Worm (Caenorhabditis elegans) whole organism, mixed stage, embryonic: ENCODE results near the gene taap-1.

Source experiments
- blmp-1 ChIP-seq: fragments of 150-350 bp; optimal IDR thresholded peaks from 2 replicates; lab custom pipeline; 2014; ENCODE audit warnings: missing biosample characterization, missing genetic modification characterization
- drap-1 ChIP-seq: fragments of 200-800 bp; sonication (Bioruptor generic); optimal IDR thresholded peaks from 3 replicates; lab custom pipeline; 2018; ENCODE audit warnings: mild to moderate bottlenecking, missing genetic modification characterization, missing compliant biosample characterization
- elt-3 ChIP-seq: fragments of 150-350 bp; optimal IDR thresholded peaks from 2 replicates; lab custom pipeline; 2014; ENCODE audit warnings: missing biosample characterization, missing genetic modification characterization
- ham-2 ChIP-seq: fragments of 200-800 bp; sonication (Bioruptor generic); optimal IDR thresholded peaks from 2 replicates; lab custom pipeline; 2018; ENCODE audit warnings: mild to moderate bottlenecking, missing genetic modification characterization, missing compliant biosample characterization
- lsy-2 ChIP-seq: fragments of 150-350 bp; optimal IDR thresholded peaks from 2 replicates; lab custom pipeline; 2014; ENCODE audit warnings: missing biosample characterization, missing genetic modification characterization
- mep-1 ChIP-seq: fragments of 150-350 bp; optimal IDR thresholded peaks from 2 replicates; lab custom pipeline; 2017; ENCODE audit warnings: missing biosample characterization, missing genetic modification reagents, missing genetic modification characterization, inconsistent platforms
- nhr-237 ChIP-seq: fragments of 150-350 bp; optimal IDR thresholded peaks from 2 replicates; lab custom pipeline; 2014; ENCODE audit warnings: missing biosample characterization, missing genetic modification characterization
- sptf-1 ChIP-seq: sonication (generic microtip); optimal IDR thresholded peaks from 2 replicates; lab custom pipeline; 2017; ENCODE audit warnings: mild to moderate bottlenecking, missing genetic modification characterization, moderate library complexity, missing compliant biosample characterization
- unc-39 ChIP-seq: fragments of 150-350 bp; optimal IDR thresholded peaks from 2 replicates; lab custom pipeline; 2014; ENCODE audit warnings: missing biosample characterization, missing genetic modification characterization
- unc-62 ChIP-seq: fragments of 150-350 bp; optimal IDR thresholded peaks from 2 replicates; lab custom pipeline; 2014; ENCODE audit warnings: missing biosample characterization, missing genetic modification reagents, missing genetic modification characterization

DNA sequence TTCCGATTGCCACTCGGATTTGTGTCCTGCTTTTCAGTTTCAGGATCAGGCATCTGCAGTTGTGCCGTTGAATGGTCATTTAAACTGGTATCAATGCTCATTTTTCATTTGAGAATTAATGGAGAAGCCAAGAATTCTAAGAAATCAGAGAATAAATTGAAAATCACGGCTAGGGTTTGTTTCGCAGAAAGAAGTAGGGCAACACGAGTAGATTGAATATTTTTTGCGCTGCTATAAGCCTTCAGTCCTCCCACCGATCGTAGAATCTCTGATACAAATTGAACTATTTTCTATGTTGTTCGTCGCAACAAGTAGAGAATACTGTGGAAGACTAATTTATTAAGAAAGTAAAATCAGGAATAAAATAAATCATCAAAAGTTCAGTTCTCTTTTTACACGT, 46.6 kb downstream of the taap-1 start, which contains the start of gene acp-3:
- TF ChIP-seq ham-2 (GFP tag; lab: Kevin White, UChicago) = no peak
- no peak for TF ChIP-seq unc-39 (tag; lab: Kevin White, UChicago)
- TF ChIP-seq blmp-1 (tag; lab: Kevin White, UChicago) = no peak
- TF ChIP-seq mep-1 = no peak
- no peak for TF ChIP-seq unc-62
- TF ChIP-seq sptf-1 (tag; lab: Kevin White, UChicago) = no peak
- no peak for TF ChIP-seq lsy-2 (tag; lab: Kevin White, UChicago)
- TF ChIP-seq nhr-237 (tag; lab: Kevin White, UChicago) = no peak
- no peak for TF ChIP-seq drap-1 (GFP tag; lab: Kevin White, UChicago)
- no peak for TF ChIP-seq elt-3 (tag; lab: Kevin White, UChicago)
